Worm (Caenorhabditis elegans) whole organism, L4 larva: ENCODE data around the gene ZK177.9.

ENCODE experiments used
- F37D6.2 ChIP-seq: sonication (generic microtip); optimal IDR thresholded peaks from 2 replicates; lab custom pipeline; 2016; ENCODE audit warnings: mild to moderate bottlenecking, missing genetic modification characterization, missing compliant biosample characterization
- T20F7.1 ChIP-seq: fragments of 200-800 bp; sonication (Bioruptor generic); optimal IDR thresholded peaks from 2 replicates; lab custom pipeline; 2018; ENCODE audit warnings: mild to moderate bottlenecking, missing genetic modification characterization, missing compliant biosample characterization
- T26A8.4 ChIP-seq: fragments of 200-800 bp; sonication (Bioruptor generic); IDR thresholded peaks from 2 replicates; pipeline ENCODE4 v1.3.6; 2022; ENCODE audit warnings: missing genetic modification characterization, missing compliant biosample characterization
- Y5F2A.4 ChIP-seq: fragments of 200-800 bp; sonication (Bioruptor generic); optimal IDR thresholded peaks from 2 replicates; lab custom pipeline; 2018; ENCODE audit warnings: mild to moderate bottlenecking, missing genetic modification characterization, missing compliant biosample characterization
- Y75B8A.6 ChIP-seq: fragments of 200-800 bp; sonication (Bioruptor generic); IDR thresholded peaks from 2 replicates; pipeline ENCODE4 v1.3.6; 2022; ENCODE audit warnings: missing genetic modification reagents, missing genetic modification characterization, missing compliant biosample characterization
- aly-2 ChIP-seq: sonication (generic microtip); optimal IDR thresholded peaks from 2 replicates; lab custom pipeline; 2018; ENCODE audit warnings: missing biosample characterization, missing genetic modification characterization
- attf-4 ChIP-seq: sonication (generic microtip); optimal IDR thresholded peaks from 3 replicates; lab custom pipeline; 2017; ENCODE audit warnings: missing biosample characterization, missing genetic modification characterization
- ceh-32 ChIP-seq: sonication (generic microtip); optimal IDR thresholded peaks from 2 replicates; lab custom pipeline; 2016; ENCODE audit warnings: mild to moderate bottlenecking, missing genetic modification characterization, missing compliant biosample characterization; ENCODE audit not compliant: poor library complexity
- ceh-44 ChIP-seq: fragments of 200-800 bp; sonication (Bioruptor generic); IDR thresholded peaks from 2 replicates; pipeline ENCODE4 v1.3.6; 2022; ENCODE audit warnings: missing genetic modification reagents, missing genetic modification characterization, missing compliant biosample characterization
- cey-2 ChIP-seq: sonication (generic microtip); optimal IDR thresholded peaks from 3 replicates; lab custom pipeline; 2017; ENCODE audit warnings: missing genetic modification characterization, mild to moderate bottlenecking, missing compliant biosample characterization, antibody characterized with exemption, borderline replicate concordance; ENCODE audit not compliant: insufficient read depth
- ctbp-1 ChIP-seq: fragments of 200-800 bp; sonication (Bioruptor generic); IDR thresholded peaks from 2 replicates; pipeline ENCODE4 v1.3.6; 2022; ENCODE audit warnings: missing genetic modification reagents, missing genetic modification characterization, missing compliant biosample characterization
- daf-19 ChIP-seq: fragments of 200-800 bp; sonication (Bioruptor generic); conservative IDR thresholded peaks from 2 replicates; pipeline ENCODE4 v1.3.6; 2022; ENCODE audit warnings: missing genetic modification characterization, missing compliant biosample characterization
- dmd-6 ChIP-seq: fragments of 200-800 bp; sonication (Bioruptor generic); IDR thresholded peaks from 2 replicates; pipeline ENCODE4 v1.3.6; 2022; ENCODE audit warnings: missing genetic modification reagents, missing genetic modification characterization, missing compliant biosample characterization
- dmd-8 ChIP-seq: fragments of 200-800 bp; sonication (Bioruptor generic); IDR thresholded peaks from 2 replicates; pipeline ENCODE4 v1.3.6; 2022; ENCODE audit warnings: missing genetic modification characterization, missing compliant biosample characterization
- dmd-9 ChIP-seq: fragments of 200-800 bp; sonication (Bioruptor generic); IDR thresholded peaks from 2 replicates; pipeline ENCODE4 v1.3.6; 2022; ENCODE audit warnings: missing genetic modification reagents, missing genetic modification characterization, missing compliant biosample characterization
- dpl-1 ChIP-seq: fragments of 150-350 bp; optimal IDR thresholded peaks from 2 replicates; lab custom pipeline; 2014; ENCODE audit warnings: missing biosample characterization, missing genetic modification reagents, missing genetic modification characterization
- dve-1 ChIP-seq: sonication (generic microtip); optimal IDR thresholded peaks from 2 replicates; lab custom pipeline; 2017; ENCODE audit warnings: antibody characterized with exemption, mild to moderate bottlenecking, missing genetic modification characterization, missing compliant biosample characterization; ENCODE audit not compliant: insufficient read depth
- egl-43 ChIP-seq: fragments of 200-800 bp; sonication (Bioruptor generic); IDR thresholded peaks from 2 replicates; pipeline ENCODE4 v1.3.6; 2022; ENCODE audit warnings: missing genetic modification reagents, missing genetic modification characterization, missing compliant biosample characterization
- gei-8 ChIP-seq: fragments of 200-800 bp; sonication (Bioruptor generic); optimal IDR thresholded peaks from 2 replicates; lab custom pipeline; 2018; ENCODE audit warnings: mild to moderate bottlenecking, missing genetic modification characterization, missing compliant biosample characterization
- hif-1 ChIP-seq, 2 experiments: sonication (generic microtip); optimal IDR thresholded peaks; 2 replicates each; lab custom pipeline; 2016 to 2017; ENCODE audit warnings: missing compliant biosample characterization in 2 of 2, missing genetic modification characterization in 2 of 2, missing genetic modification reagents in 2 of 2, missing genotype in 2 of 2, mild to moderate bottlenecking in 1 of 2
- hlh-11 ChIP-seq: fragments of 200-800 bp; sonication (Bioruptor generic); optimal IDR thresholded peaks from 2 replicates; lab custom pipeline; 2018; ENCODE audit warnings: mild to moderate bottlenecking, missing genetic modification characterization, missing compliant biosample characterization
- hmg-1.1 ChIP-seq: fragments of 200-800 bp; sonication (Bioruptor generic); IDR thresholded peaks from 2 replicates; pipeline ENCODE4 v1.3.6; 2022; ENCODE audit warnings: missing genetic modification reagents, missing genetic modification characterization, missing compliant biosample characterization
- lin-1 ChIP-seq: fragments of 200-800 bp; sonication (Bioruptor generic); IDR thresholded peaks from 2 replicates; pipeline ENCODE4 v1.3.6; 2022; ENCODE audit warnings: missing genetic modification reagents, missing genetic modification characterization, missing compliant biosample characterization
- lin-15B ChIP-seq: fragments of 150-350 bp; sonication (generic microtip); optimal IDR thresholded peaks from 3 replicates; lab custom pipeline; 2014; ENCODE audit warnings: missing biosample characterization, missing genetic modification characterization
- lin-39 ChIP-seq: fragments of 150-350 bp; optimal IDR thresholded peaks from 2 replicates; lab custom pipeline; 2014; ENCODE audit warnings: missing biosample characterization, missing genetic modification reagents, missing genetic modification characterization
- lir-3 ChIP-seq: sonication (generic microtip); optimal IDR thresholded peaks from 2 replicates; lab custom pipeline; 2016; ENCODE audit warnings: mild to moderate bottlenecking, missing genetic modification characterization, missing compliant biosample characterization
- lsy-2 ChIP-seq, 2 experiments: fragments of 150-350 bp in 1 of 2; sonication (generic microtip) in 1 of 2; optimal IDR thresholded peaks; 2 replicates each; lab custom pipeline; 2014 to 2017; ENCODE audit warnings: missing biosample characterization in 2 of 2, missing genetic modification characterization in 2 of 2
- madf-5 ChIP-seq, 2 experiments: fragments of 200-800 bp; sonication (Bioruptor generic); IDR thresholded peaks; 2 replicates each; pipeline ENCODE4 v1.3.6; 2022; ENCODE audit warnings: missing compliant biosample characterization in 2 of 2, missing genetic modification characterization in 2 of 2
- mdl-1 ChIP-seq, 2 experiments: fragments of 150-350 bp in 1 of 2; sonication (generic microtip) in 1 of 2; optimal IDR thresholded peaks; 2 replicates each; lab custom pipeline; 2014 to 2017; ENCODE audit warnings: missing biosample characterization in 2 of 2, missing genetic modification characterization in 2 of 2
- mes-2 ChIP-seq: sonication (generic microtip); optimal IDR thresholded peaks from 2 replicates; lab custom pipeline; 2016; ENCODE audit warnings: missing genotype, mild to moderate bottlenecking, missing genetic modification characterization, missing compliant biosample characterization; ENCODE audit not compliant: poor library complexity, severe bottlenecking
- nhr-28 ChIP-seq: fragments of 150-350 bp; optimal IDR thresholded peaks from 2 replicates; lab custom pipeline; 2014; ENCODE audit warnings: missing biosample characterization, missing genetic modification characterization
- nhr-6 ChIP-seq: fragments of 150-350 bp; optimal IDR thresholded peaks from 2 replicates; lab custom pipeline; 2014; ENCODE audit warnings: missing biosample characterization, missing genetic modification characterization
- php-3 ChIP-seq: fragments of 200-800 bp; sonication (Bioruptor generic); IDR thresholded peaks from 2 replicates; pipeline ENCODE4 v1.3.6; 2022; ENCODE audit warnings: missing genetic modification reagents, missing genetic modification characterization, missing compliant biosample characterization
- pqm-1 ChIP-seq: sonication (generic microtip); optimal IDR thresholded peaks from 2 replicates; lab custom pipeline; 2017; ENCODE audit warnings: missing biosample characterization, missing genetic modification characterization
- rbr-2 ChIP-seq: sonication (generic microtip); optimal IDR thresholded peaks from 2 replicates; lab custom pipeline; 2016; ENCODE audit warnings: missing genotype, missing genetic modification characterization, missing compliant biosample characterization
- saeg-2 ChIP-seq: fragments of 200-800 bp; sonication (Bioruptor generic); IDR thresholded peaks from 2 replicates; pipeline ENCODE4 v1.3.6; 2022; ENCODE audit warnings: missing genetic modification reagents, missing genetic modification characterization, missing compliant biosample characterization
- set-16 ChIP-seq: fragments of 200-800 bp; sonication (Bioruptor generic); IDR thresholded peaks from 2 replicates; pipeline ENCODE4 v1.3.6; 2022; ENCODE audit warnings: missing genetic modification reagents, missing genetic modification characterization, missing compliant biosample characterization
- skn-1 ChIP-seq: fragments of 150-350 bp; optimal IDR thresholded peaks from 2 replicates; lab custom pipeline; 2014; ENCODE audit warnings: missing biosample characterization, missing genetic modification characterization
- snpc-1.2 ChIP-seq: fragments of 200-800 bp; sonication (Bioruptor generic); IDR thresholded peaks from 2 replicates; pipeline ENCODE4 v1.3.6; 2022; ENCODE audit warnings: missing genetic modification reagents, missing genetic modification characterization, missing compliant biosample characterization
- spr-3 ChIP-seq: fragments of 200-800 bp; sonication (Bioruptor generic); optimal IDR thresholded peaks from 2 replicates; lab custom pipeline; 2018; ENCODE audit warnings: mild to moderate bottlenecking, missing genetic modification characterization, missing compliant biosample characterization
- tra-1 ChIP-seq: fragments of 200-800 bp; sonication (Bioruptor generic); IDR thresholded peaks from 2 replicates; pipeline ENCODE4 v1.3.6; 2022; ENCODE audit warnings: missing genetic modification reagents, missing genetic modification characterization, missing compliant biosample characterization
- unc-130 ChIP-seq: sonication (generic microtip); optimal IDR thresholded peaks from 2 replicates; lab custom pipeline; 2016; ENCODE audit warnings: missing genetic modification reagents, missing genetic modification characterization, missing compliant biosample characterization
- unc-39 ChIP-seq: sonication (generic microtip); optimal IDR thresholded peaks from 2 replicates; lab custom pipeline; 2017; ENCODE audit warnings: missing biosample characterization, missing genetic modification characterization
- unc-62 ChIP-seq, 3 experiments: fragments of 150-350 bp in 1 of 3; sonication (generic microtip); optimal IDR thresholded peaks in 2 of 3; peaks in 1 of 3; 1 replicate in 1 of 3; 2 replicates in 2 of 3; lab custom pipeline; 2014 to 2017; ENCODE audit warnings: missing biosample characterization in 3 of 3, missing genetic modification characterization in 3 of 3, missing genetic modification reagents in 3 of 3, missing genotype in 1 of 3
- zag-1 ChIP-seq: fragments of 150-350 bp; optimal IDR thresholded peaks from 2 replicates; lab custom pipeline; 2014; ENCODE audit warnings: missing biosample characterization, missing genetic modification characterization
- zip-11 ChIP-seq: fragments of 200-800 bp; sonication (Bioruptor generic); IDR thresholded peaks from 2 replicates; pipeline ENCODE4 v1.3.6; 2022; ENCODE audit warnings: missing genetic modification characterization, missing compliant biosample characterization
- ztf-11 ChIP-seq: fragments of 150-350 bp; optimal IDR thresholded peaks from 2 replicates; lab custom pipeline; 2014; ENCODE audit warnings: missing biosample characterization, missing genetic modification characterization

Gene ZK177.9

DNA sequence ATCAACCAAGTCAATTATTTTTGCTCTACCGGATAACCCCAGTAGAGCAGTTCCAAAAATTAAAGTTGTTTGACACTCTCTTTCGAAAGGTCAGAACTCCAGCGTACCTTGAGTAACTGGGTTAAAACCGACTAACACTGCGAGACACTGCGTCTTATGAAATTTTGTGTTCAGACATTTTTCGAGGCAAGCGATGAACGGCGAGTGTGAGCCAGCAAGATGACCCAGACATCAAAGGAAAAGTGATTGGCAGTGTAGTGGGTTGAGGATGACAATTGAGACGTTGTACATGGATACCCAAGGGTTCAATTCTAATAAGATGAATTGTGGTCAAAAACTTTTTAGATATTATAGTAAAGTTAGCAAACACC is 26.6 kb upstream of the ZK177.9 start (continued):
- no peak for TF ChIP-seq T20F7.1

DNA sequence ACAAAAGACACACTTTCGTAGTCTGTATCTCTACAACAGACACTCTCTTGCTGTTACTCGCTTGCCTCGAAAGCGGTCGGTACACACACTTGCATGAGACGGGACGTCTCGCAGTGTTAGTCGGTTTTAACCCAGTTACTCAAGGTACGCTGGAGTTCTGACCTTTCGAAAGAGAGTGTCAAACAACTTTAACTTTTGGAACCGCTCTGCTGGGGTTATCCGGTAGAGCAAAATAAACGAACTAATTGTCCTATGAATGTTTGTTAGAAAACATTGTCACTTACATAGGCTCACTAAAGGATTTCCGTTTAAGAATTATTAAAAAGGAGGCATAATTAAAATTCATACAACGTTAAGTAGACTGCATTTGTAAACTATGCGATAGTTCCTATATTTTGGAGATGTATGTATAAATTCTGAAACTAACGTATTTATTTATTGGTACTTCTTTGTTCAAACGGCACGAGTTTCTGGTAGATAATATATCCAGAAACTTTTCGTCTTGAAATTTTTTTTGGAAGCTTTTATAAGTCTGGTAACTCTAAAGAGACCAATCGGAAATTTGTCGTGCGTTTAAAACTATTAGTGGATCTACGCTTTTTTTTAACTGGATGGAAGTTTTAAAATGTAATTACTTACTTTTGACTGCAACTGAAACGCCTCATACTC is 26.1 kb upstream of the ZK177.9 start:
- TF ChIP-seq egl-43 (peak; percentile 99), lin-1 (peak; percentile 95), ztf-11 (tag; lab: Kevin White, UChicago) (peak; percentile 42), aly-2 (tag; lab: Kevin White, UChicago) (peak; percentile 87), cey-2 (peak; percentile 92), nhr-6 (tag; lab: Kevin White, UChicago) (peak; percentile 93), ceh-32 (peak; percentile 89), ceh-44 (GFP tag; lab: Robert Waterston, UW) (peak; percentile 94), Y5F2A.4 (GFP tag; lab: Kevin White, UChicago) (peak; percentile 86), set-16 (peak; percentile 71), hif-1 (tag; optimal IDR thresholded peaks at IDR 0.05; lab: Kevin White, UChicago) (peak; percentile 69 to 89), ctbp-1 (peak; percentile 99), unc-39 (tag; lab: Kevin White, UChicago) (no peak), dpl-1 (GFP tag; lab: Kevin White, UChicago) (peak; percentile 85), lin-15B (peak; percentile 65), saeg-2 (GFP tag; lab: Robert Waterston, UW) (peak; percentile 95), unc-62 (GFP tag; optimal IDR thresholded peaks at IDR 0.05 in 1 of 2; lab: Kevin White, UChicago) (peak in 1 of 2 experiments; percentile 100), unc-62 (tag; optimal IDR thresholded peaks at IDR 0.05; lab: Kevin White, UChicago) (peak; percentile 94), zag-1 (peak; percentile 95), lsy-2 (tag; optimal IDR thresholded peaks at IDR 0.05; lab: Kevin White, UChicago) (peak; percentile 94 to 96), rbr-2 (tag; lab: Kevin White, UChicago) (peak; percentile 98), dmd-9 (GFP tag; lab: Robert Waterston, UW) (peak; percentile 98), hlh-11 (tag; lab: Kevin White, UChicago) (peak; percentile 97), gei-8 (GFP tag; lab: Kevin White, UChicago) (peak; percentile 95), snpc-1.2 (GFP tag; lab: Robert Waterston, UW) (peak; percentile 79), dve-1 (peak; percentile 99), dmd-8 (GFP tag; lab: Robert Waterston, UW) (peak; percentile 61; the same call in 1 of the 2 replicates), mes-2 (tag; lab: Kevin White, UChicago) (peak; percentile 97), Y75B8A.6 (GFP tag; lab: Robert Waterston, UW) (peak; percentile 76; the same call in 1 of the 2 replicates), dmd-6 (GFP tag; lab: Robert Waterston, UW) (peak; percentile 98), daf-19 (GFP tag; lab: Robert Waterston, UW) (peak; percentile 95), lir-3 (tag; lab: Kevin White, UChicago) (peak; percentile 87), skn-1 (tag; lab: Kevin White, UChicago) (peak; percentile 69), T26A8.4 (peak; percentile 99), pqm-1 (tag; lab: Kevin White, UChicago) (peak; percentile 67), attf-4 (tag; lab: Kevin White, UChicago) (peak; percentile 63), hmg-1.1 (GFP tag; lab: Robert Waterston, UW) (peak; percentile 99), lin-39 (tag; lab: Kevin White, UChicago) (peak; percentile 66), nhr-28 (tag; lab: Kevin White, UChicago) (peak; percentile 95), spr-3 (GFP tag; lab: Kevin White, UChicago) (peak; percentile 99), php-3 (GFP tag; lab: Robert Waterston, UW) (peak; percentile 86), madf-5 (GFP tag; IDR thresholded peaks at IDR 0.05; lab: Robert Waterston, UW) (peak in 1 of 2 experiments; percentile 33; a peak in 1 of 4 replicates), unc-130 (GFP tag; lab: Kevin White, UChicago) (peak; percentile 34), zip-11 (GFP tag; lab: Robert Waterston, UW) (0 out of 2 replicates have a peak, but pooled peaks have one; percentile 7), tra-1 (GFP tag; lab: Robert Waterston, UW) (peak; percentile 96), F37D6.2 (tag; lab: Kevin White, UChicago) (peak; percentile 96), mdl-1 (tag; optimal IDR thresholded peaks at IDR 0.05; lab: Kevin White, UChicago) (peak; percentile 84 to 93)
